Fruit fly (Drosophila melanogaster): Measurements from ENCODE around the gene CG42750.

CG42750 gene

DNA sequence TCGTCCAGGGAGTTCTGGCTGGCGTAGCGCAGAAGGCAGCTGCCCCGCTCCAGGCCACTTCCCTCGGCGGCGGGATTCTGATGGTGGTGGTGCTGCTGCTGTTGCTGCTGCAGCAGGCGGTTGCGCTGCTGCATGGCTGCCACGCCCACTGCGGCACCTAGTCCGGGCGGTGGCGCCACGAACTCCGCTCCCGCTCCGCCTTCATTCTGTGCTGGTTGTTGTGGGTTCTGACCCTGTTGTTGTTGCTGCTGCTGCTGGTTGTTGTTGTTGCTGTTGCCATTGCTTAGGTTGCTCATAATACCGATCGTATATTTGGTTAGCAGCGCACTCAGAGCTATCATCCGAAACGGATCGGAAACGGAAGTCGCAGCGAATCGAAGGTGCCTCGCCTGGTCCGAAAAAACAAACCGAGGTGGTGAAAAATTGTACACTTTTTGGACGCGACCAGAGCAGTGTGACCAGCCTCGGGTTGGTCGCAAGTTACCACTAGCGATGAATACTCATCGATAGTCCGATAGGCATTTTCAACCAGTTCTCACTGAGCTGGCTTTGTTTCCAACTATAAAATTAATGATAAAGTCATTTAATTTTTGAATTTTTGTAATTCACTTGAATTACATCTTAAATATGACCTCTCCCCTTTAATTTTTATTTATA is 137.9 kb downstream of the CG42750 start, which contains the start of gene kel (continued):
- 0 out of 2 replicates have a peak, but pooled peaks have one; percentile 36 for TF ChIP-seq Atf6 (GFP tag; IDR thresholded peaks at IDR 0.05)
- peak; percentile 71 for TF ChIP-seq Hand (GFP tag; optimal IDR thresholded peaks at IDR 0.05)
- peak; percentile 49 for TF ChIP-seq CTCF (GFP tag; optimal IDR thresholded peaks at IDR 0.05)
- peak; percentile 60 for TF ChIP-seq CG6765 (GFP tag; optimal IDR thresholded peaks at IDR 0.05)
- TF ChIP-seq prd (optimal IDR thresholded peaks at IDR 0.05), result no peak
- TF ChIP-seq prd (GFP tag; IDR thresholded peaks at IDR 0.05), result peak; percentile 23; the same call in 1 of the 3 replicates
- no peak for TF ChIP-seq peb (GFP tag; IDR thresholded peaks at IDR 0.05)
- TF ChIP-seq TFAM (GFP tag; optimal IDR thresholded peaks at IDR 0.05), result no peak
- TF ChIP-seq CG34422 (GFP tag; IDR thresholded peaks at IDR 0.05), result peak; percentile 64; the same call in 1 of the 3 replicates
- TF ChIP-seq org-1 (GFP tag; optimal IDR thresholded peaks at IDR 0.05), result peak; percentile 11
- peak; percentile 57 for TF ChIP-seq CG2712 (tag; optimal IDR thresholded peaks at IDR 0.05)
- peak; percentile 75 for TF ChIP-seq lab (GFP tag; optimal IDR thresholded peaks at IDR 0.05)
- peak; percentile 47 for TF ChIP-seq CG10543 (GFP tag; optimal IDR thresholded peaks at IDR 0.05)
- TF ChIP-seq chm (GFP tag; IDR thresholded peaks at IDR 0.05), result peak; percentile 73
- peak; percentile 34 for TF ChIP-seq mam (GFP tag; optimal IDR thresholded peaks at IDR 0.05)
- peak; percentile 9 for TF ChIP-seq Hr3 (GFP tag; optimal IDR thresholded peaks at IDR 0.05)
- peak; percentile 67 for TF ChIP-seq CG12391 (tag; optimal IDR thresholded peaks at IDR 0.05)
- peak in 1 of 2 experiments; percentile 42 for TF ChIP-seq Pdp1 (GFP tag; optimal IDR thresholded peaks at IDR 0.05)
- peak; percentile 69 for TF ChIP-seq CG12071 (GFP tag; optimal IDR thresholded peaks at IDR 0.05)
- TF ChIP-seq crc (GFP tag; optimal IDR thresholded peaks at IDR 0.05), result no peak
- peak; percentile 21 for TF ChIP-seq CG12942 (GFP tag; optimal IDR thresholded peaks at IDR 0.05)
- TF ChIP-seq CG15601 (tag; optimal IDR thresholded peaks at IDR 0.05), result peak; percentile 22
- TF ChIP-seq Fer1 (GFP tag; optimal IDR thresholded peaks at IDR 0.05), result peak; percentile 71
- peak; percentile 82 for TF ChIP-seq Hmr (GFP tag; optimal IDR thresholded peaks at IDR 0.05)
- peak; percentile 15 for TF ChIP-seq lbe (GFP tag; optimal IDR thresholded peaks at IDR 0.05)
- no peak for TF ChIP-seq Poxn (GFP tag; IDR thresholded peaks at IDR 0.05)
- TF ChIP-seq CG8478 (optimal IDR thresholded peaks at IDR 0.05), result peak; percentile 44
- TF ChIP-seq Dbx (GFP tag; IDR thresholded peaks at IDR 0.05), result peak; percentile 52; the same call in 1 of the 3 replicates

DNA sequence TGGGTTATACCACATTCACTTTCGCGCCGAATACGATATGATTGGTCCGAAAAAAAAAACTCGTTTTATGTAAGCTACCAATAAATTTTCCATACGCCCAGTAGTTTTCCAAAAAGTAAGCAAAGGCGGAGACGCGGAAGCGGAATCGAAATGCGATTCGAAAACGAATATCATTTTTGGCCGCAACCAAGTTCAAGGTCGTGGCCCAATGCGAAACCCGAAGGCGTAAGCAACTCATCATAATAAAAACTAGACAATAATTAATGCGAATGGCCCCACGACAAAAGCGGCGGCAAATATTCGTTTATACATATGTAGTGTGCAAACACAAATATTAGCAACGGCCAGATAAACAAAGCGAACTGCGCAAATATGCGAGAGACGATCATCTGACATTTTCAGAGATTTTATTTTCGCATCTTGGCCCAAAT is 139.1 kb downstream of the CG42750 start:
- TF ChIP-seq CG1233 (GFP tag; optimal IDR thresholded peaks at IDR 0.05) (peak; percentile 42), pzg (GFP tag; optimal IDR thresholded peaks at IDR 0.05) (no peak), CG7987 (GFP tag; optimal IDR thresholded peaks at IDR 0.05) (peak; percentile 73), TFAM (GFP tag; optimal IDR thresholded peaks at IDR 0.05) (no peak), CG11247 (GFP tag; IDR thresholded peaks at IDR 0.05) (peak; percentile 17; the same call in 1 of the 2 replicates), pros (GFP tag; optimal IDR thresholded peaks at IDR 0.05) (no peak), CG1792 (GFP tag; optimal IDR thresholded peaks at IDR 0.05) (peak; percentile 57), gro (GFP tag; optimal IDR thresholded peaks at IDR 0.05) (peak; percentile 66), dpn (GFP tag; optimal IDR thresholded peaks at IDR 0.05) (peak in 1 of 2 experiments; percentile 43), slp2 (GFP tag; optimal IDR thresholded peaks at IDR 0.05) (no peak), Pdp1 (GFP tag; optimal IDR thresholded peaks at IDR 0.05) (peak in 1 of 2 experiments; percentile 86), Fer3 (tag; optimal IDR thresholded peaks at IDR 0.05) (peak; percentile 52), CG17385 (GFP tag; optimal IDR thresholded peaks at IDR 0.05) (peak; percentile 21), CG3281 (GFP tag; optimal IDR thresholded peaks at IDR 0.05) (peak; percentile 75), nerfin-2 (GFP tag; IDR thresholded peaks at IDR 0.05; ENCODE audit: partially characterized antibody) (no peak), CG13287 (GFP tag; IDR thresholded peaks at IDR 0.05; ENCODE audit: partially characterized antibody) (peak; percentile 11; the same call in 1 of the 2 replicates), jing (GFP tag; optimal IDR thresholded peaks at IDR 0.05) (no peak), Dbx (GFP tag; IDR thresholded peaks at IDR 0.05) (0 out of 3 replicates have a peak, but pooled peaks have one; percentile 52), sob (GFP tag; IDR thresholded peaks at IDR 0.05) (peak; percentile 50; the same call in 1 of the 2 replicates), CG18599 (GFP tag; optimal IDR thresholded peaks at IDR 0.05) (peak; percentile 75), vfl (GFP tag; optimal IDR thresholded peaks at IDR 0.05) (no peak), CG18764 (GFP tag; optimal IDR thresholded peaks at IDR 0.05) (no peak), vvl (GFP tag; IDR thresholded peaks at IDR 0.05) (peak; percentile 35; the same call in 1 of the 2 replicates), CG2199 (GFP tag; IDR thresholded peaks at IDR 0.05) (no peak), CG7928 (GFP tag; optimal IDR thresholded peaks at IDR 0.05) (peak; percentile 54)

All from whole organism, embryonic.